Fruit fly (Drosophila melanogaster) whole organism, adult: ENCODE measurements around the gene pes.

ENCODE experiments used
- CG11617 ChIP-seq: fragments of 200-800 bp; sonication (Bioruptor generic); optimal IDR thresholded peaks from 2 replicates; lab custom pipeline; 2017; ENCODE audit warnings: mild to moderate bottlenecking, missing biosample characterization, missing genetic modification reagents, missing genetic modification characterization
- CG12768 ChIP-seq: fragments of 200-800 bp; sonication (Bioruptor generic); optimal IDR thresholded peaks from 2 replicates; lab custom pipeline; 2017; ENCODE audit warnings: missing biosample characterization, missing genetic modification characterization, mild to moderate bottlenecking, moderate library complexity, missing genetic modification reagents
- CG14711 ChIP-seq: fragments of 200-800 bp; sonication (Bioruptor generic); optimal IDR thresholded peaks from 2 replicates; lab custom pipeline; 2018; ENCODE audit warnings: missing biosample characterization, mild to moderate bottlenecking, missing genetic modification characterization, moderate library complexity
- CG1620 ChIP-seq: fragments of 200-800 bp; sonication (Bioruptor generic); optimal IDR thresholded peaks from 2 replicates; lab custom pipeline; 2016; ENCODE audit warnings: missing biosample characterization, missing genetic modification characterization
- CG33017 ChIP-seq: fragments of 200-800 bp; sonication (Bioruptor generic); optimal IDR thresholded peaks from 2 replicates; lab custom pipeline; 2018; ENCODE audit warnings: missing biosample characterization, mild to moderate bottlenecking, missing genetic modification characterization, moderate library complexity
- CG5204 ChIP-seq: fragments of 200-800 bp; sonication (Bioruptor generic); optimal IDR thresholded peaks from 2 replicates; lab custom pipeline; 2016; ENCODE audit warnings: missing biosample characterization, missing genetic modification characterization
- CG7045 ChIP-seq: fragments of 200-800 bp; sonication (Bioruptor generic); optimal IDR thresholded peaks from 2 replicates; lab custom pipeline; 2017; ENCODE audit warnings: missing biosample characterization, mild to moderate bottlenecking, missing genetic modification characterization
- CG7101 ChIP-seq: fragments of 200-800 bp; sonication (Bioruptor generic); optimal IDR thresholded peaks from 2 replicates; lab custom pipeline; 2018; ENCODE audit warnings: missing biosample characterization, mild to moderate bottlenecking, missing genetic modification characterization, moderate library complexity
- Clk ChIP-seq: fragments of 200-800 bp; sonication (Bioruptor generic); optimal IDR thresholded peaks from 2 replicates; lab custom pipeline; 2017; ENCODE audit warnings: missing biosample characterization, missing genetic modification characterization
- Crg-1 ChIP-seq: fragments of 200-800 bp; sonication (Bioruptor generic); optimal IDR thresholded peaks from 2 replicates; lab custom pipeline; 2016; ENCODE audit warnings: missing biosample characterization, missing genetic modification characterization
- Hr96 ChIP-seq: fragments of 200-800 bp; sonication (Bioruptor generic); optimal IDR thresholded peaks from 2 replicates; lab custom pipeline; 2016; ENCODE audit warnings: missing biosample characterization, missing genetic modification characterization
- Mnt ChIP-seq: fragments of 200-800 bp; sonication (Bioruptor generic); optimal IDR thresholded peaks from 2 replicates; lab custom pipeline; 2016; ENCODE audit warnings: missing biosample characterization, mild to moderate bottlenecking, missing genetic modification characterization
- bab1 ChIP-seq: fragments of 200-800 bp; sonication (Bioruptor generic); optimal IDR thresholded peaks from 3 replicates; lab custom pipeline; 2019; ENCODE audit warnings: missing biosample characterization, mild to moderate bottlenecking, missing genetic modification characterization, moderate library complexity
- cic ChIP-seq: fragments of 200-800 bp; sonication (Bioruptor generic); optimal IDR thresholded peaks from 2 replicates; lab custom pipeline; 2017; ENCODE audit warnings: missing biosample characterization, mild to moderate bottlenecking, missing genetic modification characterization, moderate library complexity
- cnc ChIP-seq, 2 experiments: fragments of >200 bp; optimal IDR thresholded peaks; 2 replicates each; lab custom pipeline; 2017
- kay ChIP-seq: fragments of 200-800 bp; sonication (Bioruptor generic); peaks from one replicate; lab custom pipeline; 2016; ENCODE audit warnings: missing biosample characterization, missing genetic modification characterization, borderline replicate concordance
- ovo ChIP-seq: fragments of 200-800 bp; sonication (Bioruptor generic); optimal IDR thresholded peaks from 2 replicates; lab custom pipeline; 2016; ENCODE audit warnings: missing biosample characterization, missing genetic modification characterization
- pad ChIP-seq: fragments of 200-800 bp; sonication (Bioruptor generic); optimal IDR thresholded peaks from 3 replicates; lab custom pipeline; 2017; ENCODE audit warnings: missing biosample characterization, missing genetic modification characterization, mild to moderate bottlenecking, moderate library complexity, missing genetic modification reagents
- tj ChIP-seq: fragments of 200-800 bp; sonication (Bioruptor generic); optimal IDR thresholded peaks from 3 replicates; lab custom pipeline; 2017; ENCODE audit warnings: missing biosample characterization, mild to moderate bottlenecking, missing genetic modification characterization, moderate library complexity
- toe ChIP-seq: fragments of 200-800 bp; sonication (Bioruptor generic); optimal IDR thresholded peaks from 2 replicates; lab custom pipeline; 2016; ENCODE audit warnings: missing biosample characterization, missing genetic modification characterization

The pes gene

dm6 chr2L:7993984-7994854 lies at the start of gene pes:
Gene pes (minus strand): TSS chr2L:7994184.
- peak; percentile 85 for TF ChIP-seq CG14711
- TF ChIP-seq CG33017 (tag; lab: Kevin White, UChicago), result no peak
- no peak for TF ChIP-seq cnc (optimal IDR thresholded peaks at IDR 0.05; lab: Kevin White, UChicago)
- peak; percentile 93 for TF ChIP-seq toe (GFP tag; lab: Kevin White, UChicago)
- no peak for TF ChIP-seq kay (GFP tag; lab: Kevin White, UChicago)
- TF ChIP-seq CG5204 (GFP tag; lab: Kevin White, UChicago), result no peak
- TF ChIP-seq cic (GFP tag; lab: Kevin White, UChicago), result peak; percentile 86
- TF ChIP-seq Crg-1, result no peak
- peak; percentile 91 for TF ChIP-seq CG7045 (GFP tag; lab: Kevin White, UChicago)
- peak; percentile 88 for TF ChIP-seq Clk
- peak; percentile 94 for TF ChIP-seq CG11617 (GFP tag; lab: Kevin White, UChicago)
- TF ChIP-seq bab1 (GFP tag; lab: Kevin White, UChicago), result peak; percentile 94
- peak; percentile 94 for TF ChIP-seq CG12768 (GFP tag; lab: Kevin White, UChicago)
- TF ChIP-seq ovo, result peak; percentile 77
- TF ChIP-seq Hr96 (GFP tag; lab: Kevin White, UChicago), result peak; percentile 92
- peak; percentile 83 for TF ChIP-seq Mnt (GFP tag; lab: Kevin White, UChicago)
- TF ChIP-seq tj, result no peak
- peak; percentile 69 for TF ChIP-seq CG1620 (GFP tag; lab: Kevin White, UChicago)
- no peak for TF ChIP-seq CG7101 (tag; lab: Kevin White, UChicago)
- TF ChIP-seq pad (GFP tag; lab: Kevin White, UChicago), result peak; percentile 86

- TF ChIP-seq ovo (no peak), CG7101 (tag; lab: Kevin White, UChicago) (no peak), toe (GFP tag; lab: Kevin White, UChicago) (no peak), kay (GFP tag; lab: Kevin White, UChicago) (no peak), cnc (optimal IDR thresholded peaks at IDR 0.05; lab: Kevin White, UChicago) (no peak), CG7045 (GFP tag; lab: Kevin White, UChicago) (no peak), CG11617 (GFP tag; lab: Kevin White, UChicago) (no peak), Mnt (GFP tag; lab: Kevin White, UChicago) (no peak), tj (no peak), CG1620 (GFP tag; lab: Kevin White, UChicago) (no peak), Hr96 (GFP tag; lab: Kevin White, UChicago) (no peak), pad (GFP tag; lab: Kevin White, UChicago) (no peak), CG14711 (no peak), CG33017 (tag; lab: Kevin White, UChicago) (no peak), Crg-1 (no peak), bab1 (GFP tag; lab: Kevin White, UChicago) (no peak), cic (GFP tag; lab: Kevin White, UChicago) (no peak), CG12768 (GFP tag; lab: Kevin White, UChicago) (no peak), CG5204 (GFP tag; lab: Kevin White, UChicago) (no peak), Clk (no peak)
These were observed 49.3 kb upstream of the pes start, which contains the start of gene Megf8 for dm6 chr2L:8043282-8043668. Gene Megf8 (plus strand): TSS chr2L:8043471.

- TF ChIP-seq bab1 (GFP tag; lab: Kevin White, UChicago) (peak; percentile 71), CG7045 (GFP tag; lab: Kevin White, UChicago) (no peak), Hr96 (GFP tag; lab: Kevin White, UChicago) (no peak), CG12768 (GFP tag; lab: Kevin White, UChicago) (no peak), CG14711 (peak; percentile 40), tj (peak; percentile 1), CG7101 (tag; lab: Kevin White, UChicago) (peak; percentile 75), CG33017 (tag; lab: Kevin White, UChicago) (peak; percentile 40), Crg-1 (peak; percentile 35), CG5204 (GFP tag; lab: Kevin White, UChicago) (no peak), Mnt (GFP tag; lab: Kevin White, UChicago) (peak; percentile 7), CG11617 (GFP tag; lab: Kevin White, UChicago) (peak; percentile 65), ovo (peak; percentile 41), CG1620 (GFP tag; lab: Kevin White, UChicago) (peak; percentile 70)
These were observed 48.8 kb upstream of the pes start, which contains the start of gene RpL36A for dm6 chr2L:8042645-8043281. Gene RpL36A (minus strand): TSS chr2L:8042909.

DNA sequence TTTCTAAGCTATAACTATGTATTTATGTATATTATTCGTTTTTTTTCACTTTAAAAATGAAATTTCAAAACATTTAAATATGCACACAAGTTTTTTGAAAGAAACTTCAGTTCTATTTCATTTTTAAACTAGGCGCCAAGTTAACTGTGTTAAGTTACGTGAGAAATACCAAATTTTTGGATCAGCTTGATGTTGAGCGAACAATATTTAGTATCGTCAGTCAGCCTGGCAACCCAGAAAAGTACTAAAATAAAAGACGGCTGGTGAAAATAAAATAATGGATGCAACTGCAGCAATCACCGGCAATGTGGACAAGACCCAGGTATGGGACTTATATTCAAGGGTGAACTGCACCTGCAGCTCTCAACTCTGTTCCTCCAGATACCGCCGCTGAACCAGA lies 46.9 kb upstream of the pes start, which contains the start of gene CCDC53:
Gene CCDC53, plus strand, starts transcription at position 235 of the 400 bp plus-strand sequence.
- peak; percentile 98 for TF ChIP-seq CG14711
- TF ChIP-seq CG11617 (GFP tag; lab: Kevin White, UChicago), result no peak
- TF ChIP-seq bab1 (GFP tag; lab: Kevin White, UChicago), result peak; percentile 33
- no peak for TF ChIP-seq Mnt (GFP tag; lab: Kevin White, UChicago)

DNA sequence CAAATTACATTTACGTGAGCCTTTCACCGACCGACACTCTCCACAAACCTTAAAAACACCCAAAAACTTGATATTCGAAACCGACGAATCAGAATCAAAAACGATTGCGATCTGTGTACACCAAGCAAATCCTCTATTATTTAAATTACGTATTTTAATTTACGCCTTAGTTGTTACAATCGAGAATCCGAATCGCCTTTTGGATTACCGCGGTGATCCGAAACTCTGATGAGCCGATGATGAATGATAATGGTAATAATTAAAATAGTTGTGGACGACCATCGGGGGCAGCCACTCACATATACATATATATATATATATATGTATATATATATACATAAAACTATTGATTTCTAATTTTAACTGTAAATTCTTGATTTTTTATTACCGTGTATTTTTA lies 45.7 kb upstream of the pes start, which contains the start of gene CG7367:
Gene CG7367, minus strand, starts transcription at position 101 of the 400 bp plus-strand sequence.
- TF ChIP-seq bab1 (GFP tag; lab: Kevin White, UChicago) (no peak), Clk (no peak), CG11617 (GFP tag; lab: Kevin White, UChicago) (no peak), tj (no peak), CG33017 (tag; lab: Kevin White, UChicago) (no peak), Mnt (GFP tag; lab: Kevin White, UChicago) (no peak), CG1620 (GFP tag; lab: Kevin White, UChicago) (no peak), ovo (no peak), kay (GFP tag; lab: Kevin White, UChicago) (no peak), Hr96 (GFP tag; lab: Kevin White, UChicago) (no peak), cic (GFP tag; lab: Kevin White, UChicago) (no peak), CG12768 (GFP tag; lab: Kevin White, UChicago) (no peak), CG7101 (tag; lab: Kevin White, UChicago) (no peak), Crg-1 (no peak), CG14711 (no peak), CG7045 (GFP tag; lab: Kevin White, UChicago) (no peak), cnc (optimal IDR thresholded peaks at IDR 0.05; lab: Kevin White, UChicago) (no peak), CG5204 (GFP tag; lab: Kevin White, UChicago) (no peak), pad (GFP tag; lab: Kevin White, UChicago) (no peak)
